Worm (Caenorhabditis elegans): ENCODE measurements around the gene lmd-5.

Gene lmd-5

ce11 chrV:7085518-7086104 is 37.8 kb upstream of the lmd-5 start, which contains the start of gene VC5.2:
Gene VC5.2 (plus strand): TSS chrV:7085956.
- peak in 1 of 2 experiments; percentile 37 for TF ChIP-seq lsy-2 (tag; optimal IDR thresholded peaks at IDR 0.05)
- peak; percentile 48 for TF ChIP-seq sma-9 (GFP tag; optimal IDR thresholded peaks at IDR 0.05)
- TF ChIP-seq sma-9 (tag; optimal IDR thresholded peaks at IDR 0.05) = no peak
- TF ChIP-seq nhr-10 (tag; optimal IDR thresholded peaks at IDR 0.05) = no peak
- peak; percentile 46 for TF ChIP-seq blmp-1 (tag; optimal IDR thresholded peaks at IDR 0.05; ENCODE audit: insufficient read depth)

- TF ChIP-seq aly-2 (tag; optimal IDR thresholded peaks at IDR 0.05) = no peak
- no peak for TF ChIP-seq nhr-11 (tag; optimal IDR thresholded peaks at IDR 0.05)
- TF ChIP-seq nhr-77 (tag; optimal IDR thresholded peaks at IDR 0.05) = no peak
- TF ChIP-seq zag-1 (tag; optimal IDR thresholded peaks at IDR 0.05) = no peak
- TF ChIP-seq snpc-4 (tag; optimal IDR thresholded peaks at IDR 0.05) = no peak
- no peak for TF ChIP-seq Y55F3AM.14 (GFP tag; optimal IDR thresholded peaks at IDR 0.05)
- TF ChIP-seq ztf-1 (GFP tag; conservative IDR thresholded peaks at IDR 0.05) = no peak
- TF ChIP-seq egl-27 (tag; optimal IDR thresholded peaks at IDR 0.05) = no peak
These were observed 36.1 kb upstream of the lmd-5 start for ce11 chrV:7087340-7087739.

- TF ChIP-seq lin-11 (tag; optimal IDR thresholded peaks at IDR 0.05) (no peak), nhr-21 (tag; optimal IDR thresholded peaks at IDR 0.05) (peak; percentile 58), nhr-10 (tag; optimal IDR thresholded peaks at IDR 0.05) (no peak), aly-2 (tag; optimal IDR thresholded peaks at IDR 0.05) (no peak), zag-1 (tag; optimal IDR thresholded peaks at IDR 0.05) (no peak), ztf-4 (tag; optimal IDR thresholded peaks at IDR 0.05) (peak; percentile 22), R02D3.7 (tag; optimal IDR thresholded peaks at IDR 0.05) (no peak), nhr-237 (tag; optimal IDR thresholded peaks at IDR 0.05) (no peak), elt-1 (tag; optimal IDR thresholded peaks at IDR 0.05) (no peak), nhr-77 (tag; optimal IDR thresholded peaks at IDR 0.05) (no peak), crh-2 (tag; optimal IDR thresholded peaks at IDR 0.05) (peak; percentile 74), nhr-23 (tag; optimal IDR thresholded peaks at IDR 0.05) (no peak), nhr-11 (tag; optimal IDR thresholded peaks at IDR 0.05) (no peak), egl-27 (tag; optimal IDR thresholded peaks at IDR 0.05) (no peak), sma-9 (GFP tag; optimal IDR thresholded peaks at IDR 0.05) (peak; percentile 86), sma-9 (tag; optimal IDR thresholded peaks at IDR 0.05) (no peak), ceh-82 (tag; optimal IDR thresholded peaks at IDR 0.05) (no peak), blmp-1 (tag; optimal IDR thresholded peaks at IDR 0.05; ENCODE audit: insufficient read depth) (peak; percentile 50), unc-39 (tag; optimal IDR thresholded peaks at IDR 0.05) (no peak), lsy-2 (tag; optimal IDR thresholded peaks at IDR 0.05) (no peak), F13H6.1 (tag; optimal IDR thresholded peaks at IDR 0.05) (peak; percentile 8), nhr-129 (tag; optimal IDR thresholded peaks at IDR 0.05) (peak; percentile 42), ztf-1 (GFP tag; conservative IDR thresholded peaks at IDR 0.05) (no peak), Y55F3AM.14 (GFP tag; optimal IDR thresholded peaks at IDR 0.05) (no peak), skn-1 (tag; optimal IDR thresholded peaks at IDR 0.05) (no peak), sem-4 (tag; optimal IDR thresholded peaks at IDR 0.05) (no peak), ama-1 (optimal IDR thresholded peaks at IDR 0.05) (no peak), dmd-4 (tag; optimal IDR thresholded peaks at IDR 0.05) (no peak), mdl-1 (tag; optimal IDR thresholded peaks at IDR 0.05) (peak in 1 of 2 experiments; percentile 5), lin-13 (GFP tag; optimal IDR thresholded peaks at IDR 0.05) (no peak), unc-55 (GFP tag; optimal IDR thresholded peaks at IDR 0.05) (no peak), alr-1 (tag; optimal IDR thresholded peaks at IDR 0.05) (no peak), snpc-4 (tag; optimal IDR thresholded peaks at IDR 0.05) (no peak), sma-3 (GFP tag; optimal IDR thresholded peaks at IDR 0.05) (peak; percentile 70), unc-62 (GFP tag; optimal IDR thresholded peaks at IDR 0.05) (no peak), gmeb-1 (tag; optimal IDR thresholded peaks at IDR 0.05) (peak; percentile 61), nhr-6 (tag; optimal IDR thresholded peaks at IDR 0.05) (peak; percentile 35), nhr-12 (tag; optimal IDR thresholded peaks at IDR 0.05) (no peak), ceh-16 (tag; optimal IDR thresholded peaks at IDR 0.05) (no peak), mab-5 (tag; optimal IDR thresholded peaks at IDR 0.05) (no peak), ztf-11 (tag; optimal IDR thresholded peaks at IDR 0.05) (no peak), nhr-25 (tag; optimal IDR thresholded peaks at IDR 0.05) (peak; percentile 91), mbf-1 (tag; optimal IDR thresholded peaks at IDR 0.05) (no peak), C34F6.9 (tag; optimal IDR thresholded peaks at IDR 0.05) (peak; percentile 33), peb-1 (tag; optimal IDR thresholded peaks at IDR 0.05) (no peak), ZK546.5 (tag; optimal IDR thresholded peaks at IDR 0.05) (no peak), elt-3 (tag; optimal IDR thresholded peaks at IDR 0.05) (no peak), fos-1 (tag; optimal IDR thresholded peaks at IDR 0.05) (peak; percentile 23), lin-39 (tag; optimal IDR thresholded peaks at IDR 0.05) (no peak)
These were observed 34.2 kb upstream of the lmd-5 start for ce11 chrV:7089217-7089616.
